Worm (Caenorhabditis elegans): ENCODE measurements around the gene F58A6.1.

DNA sequence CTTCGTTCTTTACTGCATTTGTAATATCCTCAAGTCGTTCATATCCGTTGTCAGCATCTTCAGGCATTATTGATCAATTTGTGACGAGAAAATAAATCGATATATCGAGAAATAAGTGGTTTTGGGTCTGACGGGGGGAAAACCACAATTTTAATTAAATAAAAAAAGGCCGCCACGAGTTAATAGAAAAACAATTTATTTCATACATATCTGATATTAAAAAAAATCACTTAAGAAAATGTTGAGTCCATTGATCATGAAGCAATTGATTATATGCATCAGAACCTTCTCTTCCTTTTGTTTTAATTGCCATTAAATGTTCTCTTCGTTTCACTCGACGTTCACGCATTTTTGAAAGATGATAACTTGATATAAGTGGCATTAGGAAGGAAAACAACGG lies 5.6 kb downstream of the F58A6.1 start, which contains the start of gene F58A6.5:
- no peak for TF ChIP-seq lsy-2 (tag; optimal IDR thresholded peaks at IDR 0.05)
- no peak for TF ChIP-seq skn-1 (tag; optimal IDR thresholded peaks at IDR 0.05)

Measured in whole organism, L2 larva.